Worm (Caenorhabditis elegans): ENCODE data around the gene C08B6.10.

Gene C08B6.10

ce11 chrV:10087103-10087502, 38.2 kb upstream of the C08B6.10 start, which contains the start of gene R04B5.5 (continued):
- TF ChIP-seq eor-1 (tag; optimal IDR thresholded peaks at IDR 0.05) (no peak), mml-1 (tag; optimal IDR thresholded peaks at IDR 0.05) (no peak), daf-12 (tag; optimal IDR thresholded peaks at IDR 0.05) (no peak), aly-2 (tag; optimal IDR thresholded peaks at IDR 0.05) (no peak), ztf-11 (tag; optimal IDR thresholded peaks at IDR 0.05) (no peak), ceh-28 (tag; optimal IDR thresholded peaks at IDR 0.05) (peak; percentile 2)

DNA sequence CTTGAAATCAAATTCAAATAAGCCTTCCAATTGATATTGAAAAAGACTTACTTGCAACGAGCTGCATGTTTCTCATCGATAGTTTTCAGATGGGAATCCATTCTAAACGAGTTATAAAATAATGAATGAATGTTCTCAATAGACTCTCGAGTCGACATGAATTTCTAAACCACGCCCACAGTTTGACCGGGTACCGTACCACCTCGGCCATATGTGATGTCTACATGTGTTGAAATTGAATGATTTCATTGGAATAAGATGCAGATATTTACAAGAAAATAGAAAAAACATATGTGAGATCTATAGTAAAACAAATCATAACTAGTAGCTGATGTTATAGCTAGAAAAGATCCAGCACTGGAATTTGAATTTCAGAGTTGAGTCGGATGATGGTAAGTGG, 34.8 kb upstream of the C08B6.10 start, which contains the start of gene R04B5.7:
Gene R04B5.7 (minus strand): TSS at position 101 of the 400 bp plus-strand sequence.
- TF ChIP-seq nhr-237 (tag; optimal IDR thresholded peaks at IDR 0.05), result no peak
- TF ChIP-seq lsy-12 (tag; optimal IDR thresholded peaks at IDR 0.05), result no peak
- no peak for TF ChIP-seq nhr-25 (tag; optimal IDR thresholded peaks at IDR 0.05)
- TF ChIP-seq sea-2 (GFP tag; optimal IDR thresholded peaks at IDR 0.05), result no peak
- TF ChIP-seq elt-3 (tag; optimal IDR thresholded peaks at IDR 0.05), result no peak

DNA sequence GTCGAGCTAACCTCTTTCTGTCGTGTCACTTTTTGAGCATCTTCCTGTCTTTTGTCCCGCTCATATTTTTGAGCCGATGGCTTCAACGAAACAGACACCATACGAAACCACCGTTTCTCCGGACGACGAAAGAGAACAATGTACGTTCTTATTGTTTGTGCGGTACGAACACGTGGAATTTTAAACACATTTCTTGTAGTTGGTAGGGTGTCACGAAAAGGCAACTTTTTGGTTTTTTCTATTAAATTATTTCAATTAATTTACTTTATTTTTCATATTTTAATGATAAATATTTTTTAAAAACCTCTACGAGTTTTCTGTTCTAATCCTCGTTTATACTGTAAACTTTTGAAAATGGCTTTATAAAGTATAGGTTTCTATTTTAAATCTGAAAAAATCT, 34.1 kb upstream of the C08B6.10 start, which contains the start of gene R04B5.11:
Gene R04B5.11 (minus strand): TSS at position 101 of the 400 bp plus-strand sequence.
- no peak for TF ChIP-seq mdl-1 (tag; optimal IDR thresholded peaks at IDR 0.05)
- no peak for TF ChIP-seq unc-39 (tag; optimal IDR thresholded peaks at IDR 0.05)
- no peak for TF ChIP-seq elt-1 (tag; optimal IDR thresholded peaks at IDR 0.05)
- TF ChIP-seq daf-12 (tag; optimal IDR thresholded peaks at IDR 0.05), result no peak
- no peak for TF ChIP-seq zag-1 (tag; optimal IDR thresholded peaks at IDR 0.05)
- no peak for TF ChIP-seq ztf-4 (tag; optimal IDR thresholded peaks at IDR 0.05)
- TF ChIP-seq lsy-12 (tag; optimal IDR thresholded peaks at IDR 0.05), result no peak
- no peak for TF ChIP-seq mml-1 (tag; optimal IDR thresholded peaks at IDR 0.05)
- TF ChIP-seq nhr-25 (tag; optimal IDR thresholded peaks at IDR 0.05), result no peak
- TF ChIP-seq elt-2 (tag; optimal IDR thresholded peaks at IDR 0.05), result no peak
- TF ChIP-seq nhr-237 (tag; optimal IDR thresholded peaks at IDR 0.05), result no peak
- TF ChIP-seq fos-1 (tag; optimal IDR thresholded peaks at IDR 0.05), result no peak
- TF ChIP-seq ceh-16 (tag; optimal IDR thresholded peaks at IDR 0.05), result no peak
- TF ChIP-seq pqm-1 (tag; optimal IDR thresholded peaks at IDR 0.05), result no peak
- TF ChIP-seq ceh-9 (tag; optimal IDR thresholded peaks at IDR 0.05), result no peak
- no peak for TF ChIP-seq nhr-67 (tag; optimal IDR thresholded peaks at IDR 0.05)
- no peak for TF ChIP-seq nhr-12 (tag; optimal IDR thresholded peaks at IDR 0.05)

- TF ChIP-seq nhr-77 (tag; optimal IDR thresholded peaks at IDR 0.05) (no peak), ceh-16 (tag; optimal IDR thresholded peaks at IDR 0.05) (no peak), nhr-11 (tag; optimal IDR thresholded peaks at IDR 0.05) (no peak), hmg-11 (tag; optimal IDR thresholded peaks at IDR 0.05) (no peak), ztf-4 (tag; optimal IDR thresholded peaks at IDR 0.05) (no peak), skn-1 (tag; optimal IDR thresholded peaks at IDR 0.05) (no peak), nhr-12 (tag; optimal IDR thresholded peaks at IDR 0.05) (no peak)
These were observed 30.9 kb upstream of the C08B6.10 start, which contains the start of gene srd-49 for ce11 chrV:10094374-10094773. srd-49 (plus strand) TSS chrV:10094674.

ce11 chrV:10096932-10097331, 28.4 kb upstream of the C08B6.10 start:
- TF ChIP-seq mdl-1 (tag; optimal IDR thresholded peaks at IDR 0.05), result no peak
- no peak for TF ChIP-seq ceh-16 (tag; optimal IDR thresholded peaks at IDR 0.05)
- TF ChIP-seq egl-5 (tag; optimal IDR thresholded peaks at IDR 0.05), result no peak
- TF ChIP-seq nhr-12 (tag; optimal IDR thresholded peaks at IDR 0.05), result no peak
- TF ChIP-seq lsy-12 (tag; optimal IDR thresholded peaks at IDR 0.05), result no peak
- no peak for TF ChIP-seq fkh-2 (tag; optimal IDR thresholded peaks at IDR 0.05)
- peak; percentile 62 for TF ChIP-seq nfya-1 (tag; optimal IDR thresholded peaks at IDR 0.05; ENCODE audit: insufficient read depth)
- TF ChIP-seq lin-39 (tag; optimal IDR thresholded peaks at IDR 0.05), result no peak
- no peak for TF ChIP-seq ceh-28 (tag; optimal IDR thresholded peaks at IDR 0.05)
- no peak for TF ChIP-seq sea-2 (GFP tag; optimal IDR thresholded peaks at IDR 0.05)
- peak; percentile 92 for TF ChIP-seq elt-2 (tag; optimal IDR thresholded peaks at IDR 0.05)
- TF ChIP-seq mml-1 (tag; optimal IDR thresholded peaks at IDR 0.05), result no peak
- no peak for TF ChIP-seq jun-1 (tag; optimal IDR thresholded peaks at IDR 0.05)
- TF ChIP-seq unc-62 (GFP tag; optimal IDR thresholded peaks at IDR 0.05), result no peak
- no peak for TF ChIP-seq tbx-2 (tag; optimal IDR thresholded peaks at IDR 0.05)
- TF ChIP-seq pqm-1 (tag; optimal IDR thresholded peaks at IDR 0.05), result peak; percentile 60
- TF ChIP-seq nhr-76 (tag; optimal IDR thresholded peaks at IDR 0.05), result no peak
- no peak for TF ChIP-seq unc-39 (tag; optimal IDR thresholded peaks at IDR 0.05)
- TF ChIP-seq fos-1 (tag; optimal IDR thresholded peaks at IDR 0.05), result no peak
- no peak for TF ChIP-seq daf-12 (tag; optimal IDR thresholded peaks at IDR 0.05)
- no peak for TF ChIP-seq elt-3 (tag; optimal IDR thresholded peaks at IDR 0.05)
- TF ChIP-seq pha-4 (tag; optimal IDR thresholded peaks at IDR 0.05), result peak; percentile 12
- TF ChIP-seq lin-15B (tag; optimal IDR thresholded peaks at IDR 0.05), result no peak
- TF ChIP-seq fkh-10 (GFP tag; optimal IDR thresholded peaks at IDR 0.05), result no peak
